Fruit fly (Drosophila melanogaster) whole organism, embryonic: Measurements from ENCODE around the gene CG17221.

Source experiments
- Atf-2 ChIP-seq: fragments of 200-800 bp; sonication (Bioruptor generic); optimal IDR thresholded peaks from 2 replicates; lab custom pipeline; 2016; ENCODE audit warnings: missing biosample characterization, missing genetic modification characterization
- Atf6 ChIP-seq: fragments of 200-800 bp; sonication (Bioruptor generic); IDR thresholded peaks from 2 replicates; pipeline ENCODE4 v1.3.6; 2022; ENCODE audit warnings: missing biosample characterization, missing genetic modification characterization
- B-H2 ChIP-seq: fragments of 200-800 bp; sonication (Bioruptor generic); optimal IDR thresholded peaks from 2 replicates; lab custom pipeline; 2018; ENCODE audit warnings: missing biosample characterization, mild to moderate bottlenecking, missing genetic modification characterization
- C15 ChIP-seq: fragments of 200-800 bp; sonication (Bioruptor generic); IDR thresholded peaks from 3 replicates; pipeline ENCODE4 v1.3.6; 2022; ENCODE audit warnings: missing biosample characterization, missing genetic modification characterization
- CG1024 ChIP-seq: fragments of 200-800 bp; sonication (Bioruptor generic); IDR thresholded peaks from 2 replicates; pipeline ENCODE4 v1.3.6; 2022; ENCODE audit warnings: missing biosample characterization, missing genetic modification characterization
- CG12155 ChIP-seq: fragments of 200-800 bp; sonication (Bioruptor generic); optimal IDR thresholded peaks from 3 replicates; lab custom pipeline; 2016; ENCODE audit warnings: missing biosample characterization, missing genetic modification characterization
- CG12299 ChIP-seq: fragments of 200-800 bp; sonication (Bioruptor generic); optimal IDR thresholded peaks from 2 replicates; lab custom pipeline; 2018; ENCODE audit warnings: missing biosample characterization, mild to moderate bottlenecking, missing genetic modification characterization
- CG12391 ChIP-seq: fragments of 200-800 bp; sonication (Bioruptor generic); optimal IDR thresholded peaks from 3 replicates; lab custom pipeline; 2018; ENCODE audit warnings: missing biosample characterization, mild to moderate bottlenecking, missing genetic modification characterization, moderate library complexity
- CG14050 ChIP-seq: fragments of 200-800 bp; sonication (Bioruptor generic); IDR thresholded peaks from 3 replicates; pipeline ENCODE4 v1.3.6; 2022; ENCODE audit warnings: missing biosample characterization, missing genetic modification characterization
- CG15011 ChIP-seq: fragments of 200-800 bp; sonication (Bioruptor generic); optimal IDR thresholded peaks from 3 replicates; lab custom pipeline; 2018; ENCODE audit warnings: missing biosample characterization, mild to moderate bottlenecking, missing genetic modification characterization
- CG15479 ChIP-seq: fragments of 200-800 bp; sonication (Bioruptor generic); optimal IDR thresholded peaks from 3 replicates; lab custom pipeline; 2019; ENCODE audit warnings: missing biosample characterization, mild to moderate bottlenecking, missing genetic modification characterization, moderate library complexity
- CG18619 ChIP-seq: fragments of 200-800 bp; sonication (Bioruptor generic); optimal IDR thresholded peaks from 3 replicates; lab custom pipeline; 2017; ENCODE audit warnings: missing biosample characterization, mild to moderate bottlenecking, missing genetic modification characterization
- CG2889 ChIP-seq: fragments of 200-800 bp; sonication (Bioruptor generic); IDR thresholded peaks from 3 replicates; pipeline ENCODE4 v1.3.6; 2022; ENCODE audit warnings: missing biosample characterization, missing genetic modification characterization
- CG3065 ChIP-seq: fragments of 200-800 bp; sonication (Bioruptor generic); optimal IDR thresholded peaks from 2 replicates; lab custom pipeline; 2016; ENCODE audit warnings: missing biosample characterization, missing genetic modification characterization
- CG42726 ChIP-seq: fragments of 200-800 bp; sonication (Bioruptor generic); IDR thresholded peaks from 2 replicates; pipeline ENCODE4 v1.3.6; 2022; ENCODE audit warnings: missing biosample characterization, missing genetic modification characterization; ENCODE audit not compliant: partially characterized antibody
- CG4854 ChIP-seq: fragments of 200-800 bp; sonication (Bioruptor generic); optimal IDR thresholded peaks from 2 replicates; lab custom pipeline; 2016; ENCODE audit warnings: missing biosample characterization, missing genetic modification characterization, inconsistent platforms
- CG5245 ChIP-seq: fragments of 200-800 bp; sonication (Bioruptor generic); optimal IDR thresholded peaks from 3 replicates; lab custom pipeline; 2016; ENCODE audit warnings: missing biosample characterization, missing genetic modification characterization
- CG7556 ChIP-seq: fragments of 200-800 bp; sonication (Bioruptor generic); optimal IDR thresholded peaks from 2 replicates; lab custom pipeline; 2017; ENCODE audit warnings: missing biosample characterization, mild to moderate bottlenecking, missing genetic modification characterization
- CG7928 ChIP-seq: fragments of 200-800 bp; sonication (Bioruptor generic); optimal IDR thresholded peaks from 2 replicates; lab custom pipeline; 2017; ENCODE audit warnings: missing biosample characterization, mild to moderate bottlenecking, missing genetic modification characterization
- CG8765 ChIP-seq: fragments of 200-800 bp; sonication (Bioruptor generic); IDR thresholded peaks from 2 replicates; pipeline ENCODE4 v1.3.6; 2022; ENCODE audit warnings: missing biosample characterization, missing genetic modification characterization
- Chrac-16 ChIP-seq: fragments of 200-800 bp; sonication (Bioruptor generic); optimal IDR thresholded peaks from 3 replicates; lab custom pipeline; 2016; ENCODE audit warnings: missing biosample characterization, missing genetic modification characterization
- Dp ChIP-seq: fragments of 200-800 bp; sonication (Bioruptor generic); optimal IDR thresholded peaks from 2 replicates; lab custom pipeline; 2018; ENCODE audit warnings: missing biosample characterization, mild to moderate bottlenecking, missing genetic modification characterization, moderate library complexity
- Eip74EF ChIP-seq, 2 experiments: fragments of 200-800 bp in 1 of 2; fragments of >200 bp in 1 of 2; sonication (Bioruptor generic) in 1 of 2; optimal IDR thresholded peaks; 2 replicates each; lab custom pipeline; 2017 to 2019; ENCODE audit warnings: missing biosample characterization in 2 of 2, missing genetic modification characterization in 2 of 2, mild to moderate bottlenecking in 1 of 2, moderate library complexity in 1 of 2
- Gsc ChIP-seq: fragments of 200-800 bp; sonication (Bioruptor generic); IDR thresholded peaks from 2 replicates; pipeline ENCODE4 v1.3.6; 2022; ENCODE audit warnings: missing biosample characterization, missing genetic modification characterization
- HHEX ChIP-seq: fragments of 200-800 bp; sonication (Bioruptor generic); optimal IDR thresholded peaks from 3 replicates; lab custom pipeline; 2017; ENCODE audit warnings: missing biosample characterization, mild to moderate bottlenecking, missing genetic modification characterization, missing genetic modification reagents
- Kr ChIP-seq: fragments of 200-800 bp; sonication (Bioruptor generic); optimal IDR thresholded peaks from 2 replicates; lab custom pipeline; 2017; ENCODE audit warnings: missing biosample characterization, mild to moderate bottlenecking, missing genetic modification characterization
- MTF-1 ChIP-seq: fragments of 200-800 bp; sonication (Bioruptor generic); optimal IDR thresholded peaks from 2 replicates; lab custom pipeline; 2018; ENCODE audit warnings: missing biosample characterization, mild to moderate bottlenecking, missing genetic modification characterization, borderline replicate concordance
- Med ChIP-seq: fragments of 200-800 bp; sonication (Bioruptor generic); peaks from one replicate; lab custom pipeline; 2016; ENCODE audit warnings: missing biosample characterization, missing genetic modification characterization, mild to moderate bottlenecking, inconsistent platforms, moderate library complexity
- NC2β ChIP-seq: fragments of 200-800 bp; sonication (Bioruptor generic); optimal IDR thresholded peaks from 2 replicates; lab custom pipeline; 2016; ENCODE audit warnings: missing biosample characterization, missing genetic modification characterization
- ap ChIP-seq: fragments of 200-800 bp; sonication (Bioruptor generic); IDR thresholded peaks from 2 replicates; pipeline ENCODE4 v1.3.6; 2022; ENCODE audit warnings: missing biosample characterization, missing genetic modification characterization
- ato ChIP-seq: fragments of 200-800 bp; sonication (Bioruptor generic); IDR thresholded peaks from 2 replicates; pipeline ENCODE4 v1.3.6; 2022; ENCODE audit warnings: missing biosample characterization, missing genetic modification characterization; ENCODE audit not compliant: partially characterized antibody
- ci ChIP-seq: fragments of 200-800 bp; sonication (Bioruptor generic); IDR thresholded peaks from 3 replicates; pipeline ENCODE4 v1.3.6; 2022; ENCODE audit warnings: missing biosample characterization, missing genetic modification characterization
- en ChIP-seq: fragments of 200-800 bp; sonication (Bioruptor generic); optimal IDR thresholded peaks from 2 replicates; lab custom pipeline; 2016; ENCODE audit warnings: missing biosample characterization, missing genetic modification characterization
- eve ChIP-seq, 2 experiments: fragments of >200 bp; optimal IDR thresholded peaks; 2 replicates each; lab custom pipeline; 2017; ENCODE audit warnings: missing biosample characterization in 2 of 2, missing genetic modification characterization in 2 of 2
- ewg ChIP-seq: fragments of 200-800 bp; sonication (Bioruptor generic); optimal IDR thresholded peaks from 3 replicates; lab custom pipeline; 2017; ENCODE audit warnings: mild to moderate bottlenecking, missing biosample characterization, missing genetic modification reagents, missing genetic modification characterization
- gcm ChIP-seq: fragments of 200-800 bp; sonication (Bioruptor generic); optimal IDR thresholded peaks from 2 replicates; lab custom pipeline; 2019; ENCODE audit warnings: missing biosample characterization, mild to moderate bottlenecking, missing genetic modification characterization, moderate library complexity
- ham ChIP-seq: fragments of 200-800 bp; sonication (Bioruptor generic); IDR thresholded peaks from 2 replicates; pipeline ENCODE4 v1.3.6; 2022; ENCODE audit warnings: missing biosample characterization, missing genetic modification characterization
- hkb ChIP-seq, 2 experiments: fragments of 200-800 bp in 1 of 2; fragments of >200 bp in 1 of 2; sonication (Bioruptor generic) in 1 of 2; IDR thresholded peaks in 1 of 2; optimal IDR thresholded peaks in 1 of 2; 2 replicates each; pipeline versions ENCODE4 v1.3.6 to Lab custom; 2017 to 2022; ENCODE audit warnings: missing biosample characterization in 1 of 2, missing genetic modification characterization in 1 of 2
- jing ChIP-seq: fragments of 200-800 bp; sonication (Bioruptor generic); optimal IDR thresholded peaks from 2 replicates; lab custom pipeline; 2018; ENCODE audit warnings: missing biosample characterization, mild to moderate bottlenecking, missing genetic modification characterization
- kay ChIP-seq: fragments of 200-800 bp; sonication (Bioruptor generic); optimal IDR thresholded peaks from 2 replicates; lab custom pipeline; 2016; ENCODE audit warnings: missing biosample characterization, missing genetic modification characterization
- ken ChIP-seq: fragments of 200-800 bp; sonication (Bioruptor generic); IDR thresholded peaks from 3 replicates; pipeline ENCODE4 v1.3.6; 2022; ENCODE audit warnings: missing biosample characterization, missing genetic modification characterization
- mirr ChIP-seq: fragments of 200-800 bp; sonication (Bioruptor generic); optimal IDR thresholded peaks from 3 replicates; lab custom pipeline; 2018; ENCODE audit warnings: missing biosample characterization, mild to moderate bottlenecking, missing genetic modification characterization
- nerfin-2 ChIP-seq: fragments of 200-800 bp; sonication (Bioruptor generic); IDR thresholded peaks from 2 replicates; pipeline ENCODE4 v1.3.6; 2022; ENCODE audit warnings: missing biosample characterization, missing genetic modification characterization; ENCODE audit not compliant: partially characterized antibody
- ranshi ChIP-seq: fragments of 200-800 bp; sonication (Bioruptor generic); IDR thresholded peaks from 2 replicates; pipeline ENCODE4 v1.3.6; 2022; ENCODE audit warnings: missing biosample characterization, missing genetic modification characterization
- rib ChIP-seq: fragments of 200-800 bp; sonication (Bioruptor generic); IDR thresholded peaks from 2 replicates; pipeline ENCODE4 v1.3.6; 2022; ENCODE audit warnings: missing biosample characterization, missing genetic modification characterization
- ro ChIP-seq: fragments of 200-800 bp; sonication (Bioruptor generic); IDR thresholded peaks from 2 replicates; pipeline ENCODE4 v1.3.6; 2022; ENCODE audit warnings: missing biosample characterization, missing genetic modification characterization
- seq ChIP-seq: fragments of 200-800 bp; sonication (Bioruptor generic); IDR thresholded peaks from 2 replicates; pipeline ENCODE4 v1.3.6; 2022; ENCODE audit warnings: missing biosample characterization, missing genetic modification characterization
- sima ChIP-seq: fragments of 200-800 bp; sonication (Bioruptor generic); optimal IDR thresholded peaks from 2 replicates; lab custom pipeline; 2016; ENCODE audit warnings: missing biosample characterization, missing genetic modification characterization
- trem ChIP-seq: fragments of 200-800 bp; optimal IDR thresholded peaks from 3 replicates; lab custom pipeline; 2019; ENCODE audit warnings: missing biosample characterization, mild to moderate bottlenecking, missing genetic modification characterization, moderate library complexity
- unpg ChIP-seq: fragments of 200-800 bp; sonication (Bioruptor generic); optimal IDR thresholded peaks from 3 replicates; lab custom pipeline; 2018; ENCODE audit warnings: missing biosample characterization, mild to moderate bottlenecking, missing genetic modification characterization, moderate library complexity

The CG17221 gene

dm6 chr2L:3037153-3037579, 2.6 kb upstream of the CG17221 start, which contains the start of the genes CG17260 and SerRS (continued):
- peak; percentile 86 for TF ChIP-seq Gsc (GFP tag; lab: Robert Waterston, UW)
- TF ChIP-seq B-H2 (GFP tag; lab: Kevin White, UChicago): peak; percentile 85
- peak; percentile 93 for TF ChIP-seq ranshi (GFP tag; lab: Robert Waterston, UW)
- TF ChIP-seq CG8765 (GFP tag; lab: Robert Waterston, UW): peak; percentile 84; the same call in 1 of the 2 replicates
- no peak for TF ChIP-seq CG42726 (GFP tag; lab: Robert Waterston, UW)
- peak; percentile 91 for TF ChIP-seq Atf-2 (GFP tag; lab: Kevin White, UChicago)
- TF ChIP-seq en (GFP tag; lab: Kevin White, UChicago): peak; percentile 89
- peak; percentile 88 for TF ChIP-seq rib
- TF ChIP-seq kay (GFP tag; lab: Kevin White, UChicago): peak; percentile 95
- peak; percentile 82 for TF ChIP-seq ap (GFP tag; lab: Robert Waterston, UW)
- no peak for TF ChIP-seq CG15479
- TF ChIP-seq C15 (GFP tag; lab: Robert Waterston, UW): peak; percentile 79; the same call in 2 of the 3 replicates
- TF ChIP-seq CG15011 (GFP tag; lab: Kevin White, UChicago): peak; percentile 81
- peak; percentile 95 for TF ChIP-seq CG12391 (tag; lab: Kevin White, UChicago)
- TF ChIP-seq Med (GFP tag; lab: Kevin White, UChicago): peak; percentile 98
- peak; percentile 70 for TF ChIP-seq jing (GFP tag; lab: Kevin White, UChicago)
- peak; percentile 86 for TF ChIP-seq NC2β (GFP tag; lab: Kevin White, UChicago)
- TF ChIP-seq CG1024 (GFP tag; lab: Robert Waterston, UW): peak; percentile 35; the same call in 1 of the 2 replicates
- peak; percentile 77 for TF ChIP-seq ro (GFP tag; lab: Robert Waterston, UW)
- TF ChIP-seq CG2889 (GFP tag; lab: Robert Waterston, UW): peak; percentile 86
- peak; percentile 58 for TF ChIP-seq hkb (optimal IDR thresholded peaks at IDR 0.05; lab: Kevin White, UChicago)
- TF ChIP-seq hkb (GFP tag; IDR thresholded peaks at IDR 0.05; lab: Robert Waterston, UW): peak; percentile 87
- TF ChIP-seq Chrac-16 (GFP tag; lab: Kevin White, UChicago): peak; percentile 94
- TF ChIP-seq sima (GFP tag; lab: Kevin White, UChicago): peak; percentile 58
- TF ChIP-seq MTF-1 (GFP tag; lab: Kevin White, UChicago): peak; percentile 34
- no peak for TF ChIP-seq ato (GFP tag; lab: Robert Waterston, UW)
- TF ChIP-seq trem: peak; percentile 93
- TF ChIP-seq CG7556 (GFP tag; lab: Kevin White, UChicago): peak; percentile 91
- peak; percentile 91 for TF ChIP-seq Atf6 (GFP tag; lab: Robert Waterston, UW)
- peak; percentile 89 for TF ChIP-seq CG18619 (GFP tag; lab: Kevin White, UChicago)
- peak; percentile 87 for TF ChIP-seq HHEX
- peak; percentile 94 for TF ChIP-seq ken (GFP tag; lab: Robert Waterston, UW)
- peak; percentile 32 for TF ChIP-seq Dp (GFP tag; lab: Kevin White, UChicago)
- peak; percentile 81 for TF ChIP-seq CG5245 (GFP tag; lab: Kevin White, UChicago)
- TF ChIP-seq CG7928: peak; percentile 66
- peak; percentile 81; the same call in 1 of the 2 replicates for TF ChIP-seq seq (GFP tag; lab: Robert Waterston, UW)
- TF ChIP-seq nerfin-2 (GFP tag; lab: Robert Waterston, UW): no peak
- peak; percentile 94 for TF ChIP-seq CG12155 (GFP tag; lab: Kevin White, UChicago)
- peak; percentile 80 for TF ChIP-seq ewg (GFP tag; lab: Kevin White, UChicago)
- peak; percentile 77 for TF ChIP-seq ham (GFP tag; lab: Robert Waterston, UW)
- TF ChIP-seq ci (GFP tag; lab: Robert Waterston, UW): peak; percentile 77; the same call in 1 of the 3 replicates
- peak; percentile 87 for TF ChIP-seq CG4854 (GFP tag; lab: Kevin White, UChicago)
- peak; percentile 85 for TF ChIP-seq gcm (GFP tag; lab: Kevin White, UChicago)
- peak; percentile 84 for TF ChIP-seq CG12299
- peak; percentile 76 for TF ChIP-seq mirr
- no peak for TF ChIP-seq eve (GFP tag; optimal IDR thresholded peaks at IDR 0.05; lab: Kevin White, UChicago)
- TF ChIP-seq Kr (GFP tag; lab: Kevin White, UChicago): no peak
- TF ChIP-seq unpg (GFP tag; lab: Kevin White, UChicago): peak; percentile 94
- TF ChIP-seq CG14050 (GFP tag; lab: Robert Waterston, UW): peak; percentile 83
- TF ChIP-seq Eip74EF (GFP tag; optimal IDR thresholded peaks at IDR 0.05; lab: Kevin White, UChicago): no peak
- peak; percentile 83 for TF ChIP-seq CG3065 (GFP tag; lab: Kevin White, UChicago)
